Fruit fly (Drosophila melanogaster): Measurements from ENCODE around the gene bun.
A peak's percentile ranks its signal among the peaks of the same experiment; 100 is the strongest.

The bun gene

dm6 chr2L:12482723-12483342, 63.6 kb downstream of the bun start:
- no peak for TF ChIP-seq CG17801 (GFP tag; optimal IDR thresholded peaks at IDR 0.05; ENCODE audit: partially characterized antibody)

- TF ChIP-seq CG17801 (GFP tag; optimal IDR thresholded peaks at IDR 0.05; ENCODE audit: partially characterized antibody): peak; percentile 30
These were observed 64.7 kb downstream of the bun start for dm6 chr2L:12481758-12482157.

dm6 chr2L:12480846-12481245, 65.6 kb downstream of the bun start:
- TF ChIP-seq CG17801 (GFP tag; optimal IDR thresholded peaks at IDR 0.05; ENCODE audit: partially characterized antibody): no peak

- TF ChIP-seq CG17801 (GFP tag; optimal IDR thresholded peaks at IDR 0.05; ENCODE audit: partially characterized antibody): peak; percentile 31
These were observed 66.4 kb downstream of the bun start for dm6 chr2L:12479994-12480393.

- no peak for TF ChIP-seq CG17801 (GFP tag; optimal IDR thresholded peaks at IDR 0.05; ENCODE audit: partially characterized antibody)
These were observed 67.9 kb downstream of the bun start for dm6 chr2L:12478494-12478893.

DNA sequence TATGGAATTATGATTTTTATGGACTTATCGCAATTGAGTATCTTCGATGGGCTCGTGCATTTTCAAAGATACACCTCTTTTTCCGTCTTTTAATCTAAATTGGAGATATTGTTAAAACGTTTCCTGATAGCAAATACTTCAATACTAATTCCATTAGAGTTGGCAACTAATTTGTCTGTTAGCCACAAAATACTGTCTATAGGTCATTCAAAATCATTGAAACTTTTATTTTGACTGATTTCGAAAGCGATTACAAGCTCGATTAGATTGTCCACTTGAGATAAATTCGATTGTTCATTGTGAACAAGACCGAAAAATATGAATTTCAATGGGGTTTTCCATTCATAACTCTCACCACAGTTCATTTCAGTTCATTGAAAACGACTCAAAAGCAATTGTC, 70.3 kb downstream of the bun start:
- no peak for TF ChIP-seq CG17801 (GFP tag; optimal IDR thresholded peaks at IDR 0.05; ENCODE audit: partially characterized antibody)

- TF ChIP-seq CG17801 (GFP tag; optimal IDR thresholded peaks at IDR 0.05; ENCODE audit: partially characterized antibody): peak; percentile 25
These were observed 71.1 kb downstream of the bun start for dm6 chr2L:12475308-12475707.

DNA sequence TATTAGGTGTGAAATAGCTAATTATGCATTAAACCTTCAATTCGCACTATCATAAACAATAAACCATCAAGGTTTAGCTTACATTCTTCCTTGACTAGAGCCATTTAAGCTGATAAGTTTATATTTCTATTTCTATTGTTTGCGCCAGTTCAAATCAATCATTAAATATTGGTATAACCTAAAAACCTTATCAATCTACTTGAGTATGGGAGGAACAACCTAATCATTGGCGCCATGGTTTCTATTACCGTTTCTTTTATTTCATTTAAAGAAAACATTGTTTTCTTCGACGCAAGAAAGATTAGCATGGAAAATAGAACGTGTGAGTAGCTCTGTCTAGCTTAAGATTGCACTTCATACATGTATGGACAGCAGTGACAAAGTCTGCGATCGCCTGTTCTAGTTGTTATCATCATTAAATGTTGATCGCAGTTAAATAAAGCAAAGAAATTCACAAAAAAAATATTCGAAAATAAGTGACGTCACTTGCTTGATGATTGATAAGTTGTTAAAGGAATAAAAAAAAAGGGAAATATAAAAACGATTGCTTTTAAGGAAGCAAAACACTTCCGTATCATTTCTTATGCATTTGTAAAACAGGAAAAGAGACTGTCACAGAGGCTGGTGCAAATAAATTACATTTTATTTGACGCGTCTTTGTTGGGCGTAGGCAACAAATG, 72.1 kb downstream of the bun start:
- no peak for TF ChIP-seq CG17801 (GFP tag; optimal IDR thresholded peaks at IDR 0.05; ENCODE audit: partially characterized antibody)

DNA sequence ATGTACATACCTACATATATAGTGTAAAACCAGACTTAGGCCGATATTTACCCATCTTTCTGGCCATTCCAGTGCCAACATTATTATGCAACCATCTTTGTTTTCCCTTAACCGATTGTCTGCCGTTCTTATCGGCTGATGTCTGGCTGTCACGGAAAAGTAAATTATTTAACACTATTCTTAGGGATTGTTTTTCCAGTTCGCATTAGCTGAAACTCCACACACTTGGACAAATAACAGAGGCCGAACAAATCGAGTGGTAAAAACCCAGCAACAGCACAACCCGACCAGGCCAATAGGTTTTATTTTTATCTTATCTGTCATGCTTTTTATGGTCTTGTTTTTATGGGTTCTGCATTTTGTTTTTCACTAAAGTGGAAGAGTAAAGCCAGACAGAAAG, 72.8 kb downstream of the bun start:
- TF ChIP-seq CG17801 (GFP tag; optimal IDR thresholded peaks at IDR 0.05; ENCODE audit: partially characterized antibody): no peak

- no peak for TF ChIP-seq CG17801 (GFP tag; optimal IDR thresholded peaks at IDR 0.05; ENCODE audit: partially characterized antibody)
These were observed 73.4 kb downstream of the bun start for dm6 chr2L:12472988-12473387.

DNA sequence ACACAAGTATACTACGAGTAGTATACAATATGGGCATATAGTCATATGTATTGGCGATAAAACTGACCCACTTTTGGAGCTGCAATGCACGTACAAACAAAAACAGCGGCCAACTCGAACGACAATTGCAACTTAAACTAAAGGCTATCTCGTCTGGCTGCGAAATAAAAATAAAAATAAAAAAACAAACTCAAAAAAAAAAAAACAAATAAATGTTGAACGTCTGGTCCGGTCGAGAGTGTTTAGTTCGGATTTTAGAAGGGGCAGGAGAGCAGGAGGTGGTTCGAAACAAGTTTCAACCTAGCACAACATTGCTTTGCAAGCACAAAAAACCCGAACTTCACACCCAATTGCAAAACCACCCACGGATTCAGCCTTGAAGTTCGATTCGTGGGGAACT, 74.5 kb downstream of the bun start:
- TF ChIP-seq CG17801 (GFP tag; optimal IDR thresholded peaks at IDR 0.05; ENCODE audit: partially characterized antibody): no peak

DNA sequence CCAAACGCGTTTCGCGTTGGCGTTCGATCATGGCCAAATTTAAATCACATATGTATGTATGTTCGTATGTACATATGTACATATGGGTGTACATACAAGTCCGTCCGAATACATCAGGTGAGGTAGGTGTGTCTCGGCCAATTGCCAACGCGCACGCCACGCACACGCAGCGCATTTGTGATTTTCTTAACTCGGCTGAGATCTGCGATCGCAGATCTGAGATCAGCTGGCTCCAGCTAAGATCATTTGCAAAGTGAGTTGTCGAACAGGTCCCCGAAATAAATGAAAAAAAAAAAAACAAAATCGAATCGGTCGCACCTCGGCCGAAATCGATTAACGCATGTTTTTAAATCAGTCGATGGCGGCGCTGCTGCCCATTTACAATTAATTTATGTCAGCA, 77.2 kb downstream of the bun start:
- TF ChIP-seq CG17801 (GFP tag; optimal IDR thresholded peaks at IDR 0.05; ENCODE audit: partially characterized antibody): no peak

DNA sequence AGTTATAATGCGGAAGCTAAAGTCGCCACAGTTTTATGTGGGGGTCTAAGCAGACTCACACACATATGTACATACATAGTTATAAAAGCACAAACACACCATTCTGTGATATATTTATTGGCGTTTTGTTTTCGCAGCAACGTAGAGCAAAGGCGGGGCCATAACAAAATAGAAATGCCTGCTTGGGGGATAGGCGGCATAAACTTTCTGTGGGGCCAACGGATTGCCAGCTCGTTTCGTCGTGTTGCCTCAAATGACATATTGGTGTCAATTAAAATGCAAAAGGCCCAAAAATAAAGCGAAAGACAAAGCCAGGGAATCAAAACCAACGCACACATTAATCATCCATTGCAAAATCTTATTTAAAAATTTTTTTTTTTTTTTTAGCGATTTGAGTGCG, 77.6 kb downstream of the bun start:
- TF ChIP-seq CG17801 (GFP tag; optimal IDR thresholded peaks at IDR 0.05; ENCODE audit: partially characterized antibody): no peak

DNA sequence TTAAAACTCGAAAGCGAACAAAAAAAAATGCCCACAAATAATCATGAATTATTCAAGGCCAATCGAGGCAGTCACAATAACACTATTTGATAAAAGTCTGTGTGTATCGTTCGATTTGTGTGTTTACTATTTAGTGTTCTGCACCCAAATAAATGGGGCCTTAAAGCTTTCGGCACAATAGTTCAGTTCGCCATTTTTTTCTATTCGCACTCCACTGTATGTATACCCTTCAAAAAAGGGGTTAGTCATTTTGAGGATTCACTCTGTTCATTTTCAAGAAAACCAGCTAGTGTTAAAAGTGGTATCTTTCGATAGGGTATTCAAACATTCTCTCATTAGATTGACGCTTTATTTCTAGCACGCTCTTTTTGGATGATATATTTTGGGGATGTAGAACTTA, 78.7 kb downstream of the bun start:
- TF ChIP-seq CG17801 (GFP tag; optimal IDR thresholded peaks at IDR 0.05; ENCODE audit: partially characterized antibody): peak; percentile 17

- no peak for TF ChIP-seq CG17801 (GFP tag; optimal IDR thresholded peaks at IDR 0.05; ENCODE audit: partially characterized antibody)
These were observed 79.8 kb downstream of the bun start for dm6 chr2L:12466506-12467043.

- TF ChIP-seq CG17801 (GFP tag; optimal IDR thresholded peaks at IDR 0.05; ENCODE audit: partially characterized antibody): no peak
These were observed 81.0 kb downstream of the bun start for dm6 chr2L:12465164-12466011.
